Fruit fly (Drosophila melanogaster) whole organism, embryonic: ENCODE results near the gene Paris.

Experiments
- Asciz ChIP-seq: fragments of 200-800 bp; sonication (Bioruptor generic); optimal IDR thresholded peaks from 2 replicates; lab custom pipeline; 2017; ENCODE audit warnings: missing biosample characterization, mild to moderate bottlenecking, missing genetic modification characterization, missing genetic modification reagents
- CG13123 ChIP-seq: fragments of 200-800 bp; sonication (Bioruptor generic); optimal IDR thresholded peaks from 2 replicates; lab custom pipeline; 2016; ENCODE audit warnings: missing biosample characterization, missing genetic modification characterization
- CG15479 ChIP-seq: fragments of 200-800 bp; sonication (Bioruptor generic); optimal IDR thresholded peaks from 3 replicates; lab custom pipeline; 2019; ENCODE audit warnings: missing biosample characterization, mild to moderate bottlenecking, missing genetic modification characterization, moderate library complexity
- CG1603 ChIP-seq: fragments of 200-800 bp; sonication (Bioruptor generic); optimal IDR thresholded peaks from 2 replicates; lab custom pipeline; 2019; ENCODE audit warnings: missing biosample characterization, mild to moderate bottlenecking, missing genetic modification characterization, moderate library complexity
- CG17912 ChIP-seq: fragments of 200-800 bp; sonication (Bioruptor generic); optimal IDR thresholded peaks from 2 replicates; lab custom pipeline; 2018; ENCODE audit warnings: missing biosample characterization, mild to moderate bottlenecking, missing genetic modification characterization
- CG18476 ChIP-seq: fragments of 200-800 bp; sonication (Bioruptor generic); optimal IDR thresholded peaks from 2 replicates; lab custom pipeline; 2016; ENCODE audit warnings: missing biosample characterization, mild to moderate bottlenecking, missing genetic modification characterization
- CG18764 ChIP-seq: fragments of 200-800 bp; sonication (Bioruptor generic); optimal IDR thresholded peaks from 3 replicates; lab custom pipeline; 2016; ENCODE audit warnings: missing biosample characterization, missing genetic modification characterization
- CG2202 ChIP-seq: fragments of 200-800 bp; sonication (Bioruptor generic); optimal IDR thresholded peaks from 2 replicates; lab custom pipeline; 2018; ENCODE audit warnings: missing biosample characterization, mild to moderate bottlenecking, missing genetic modification characterization
- CG30020 ChIP-seq: fragments of 200-800 bp; optimal IDR thresholded peaks from 2 replicates; lab custom pipeline; 2019; ENCODE audit warnings: missing biosample characterization, mild to moderate bottlenecking, missing genetic modification characterization, moderate library complexity
- CG32772 ChIP-seq: fragments of 200-800 bp; sonication (Bioruptor generic); IDR thresholded peaks from 2 replicates; pipeline ENCODE4 v1.3.6; 2022; ENCODE audit warnings: missing biosample characterization, missing genetic modification characterization
- CG34422 ChIP-seq: fragments of 200-800 bp; sonication (Bioruptor generic); IDR thresholded peaks from 3 replicates; pipeline ENCODE4 v1.3.6; 2022; ENCODE audit warnings: missing biosample characterization, missing genetic modification characterization
- CG4328 ChIP-seq: fragments of 200-800 bp; sonication (Bioruptor generic); optimal IDR thresholded peaks from 3 replicates; lab custom pipeline; 2017; ENCODE audit warnings: missing biosample characterization, missing genetic modification reagents, missing genetic modification characterization
- CG4424 ChIP-seq: fragments of 200-800 bp; sonication (Bioruptor generic); optimal IDR thresholded peaks from 3 replicates; lab custom pipeline; 2016; ENCODE audit warnings: missing biosample characterization, missing genetic modification characterization
- CG4854 ChIP-seq: fragments of 200-800 bp; sonication (Bioruptor generic); optimal IDR thresholded peaks from 2 replicates; lab custom pipeline; 2016; ENCODE audit warnings: missing biosample characterization, missing genetic modification characterization, inconsistent platforms
- CG6765 ChIP-seq: fragments of 200-800 bp; sonication (Bioruptor generic); optimal IDR thresholded peaks from 3 replicates; lab custom pipeline; 2017; ENCODE audit warnings: missing biosample characterization, mild to moderate bottlenecking, missing genetic modification characterization
- CG7987 ChIP-seq: fragments of 200-800 bp; sonication (Bioruptor generic); optimal IDR thresholded peaks from 2 replicates; lab custom pipeline; 2018; ENCODE audit warnings: missing biosample characterization, mild to moderate bottlenecking, missing genetic modification characterization, moderate library complexity
- CG9727 ChIP-seq: fragments of 200-800 bp; sonication (Bioruptor generic); optimal IDR thresholded peaks from 3 replicates; lab custom pipeline; 2017; ENCODE audit warnings: missing biosample characterization, mild to moderate bottlenecking, missing genetic modification characterization
- CG9876 ChIP-seq: fragments of 200-800 bp; sonication (Bioruptor generic); optimal IDR thresholded peaks from 2 replicates; lab custom pipeline; 2016; ENCODE audit warnings: missing biosample characterization, missing genetic modification characterization
- D19A ChIP-seq: fragments of 200-800 bp; optimal IDR thresholded peaks from 3 replicates; lab custom pipeline; 2019; ENCODE audit warnings: missing biosample characterization, mild to moderate bottlenecking, missing genetic modification characterization, moderate library complexity
- Fer1 ChIP-seq: fragments of 200-800 bp; sonication (Bioruptor generic); optimal IDR thresholded peaks from 2 replicates; lab custom pipeline; 2017; ENCODE audit warnings: missing biosample characterization, mild to moderate bottlenecking, missing genetic modification characterization
- Fer3 ChIP-seq: fragments of 200-800 bp; sonication (Bioruptor generic); optimal IDR thresholded peaks from 2 replicates; lab custom pipeline; 2018; ENCODE audit warnings: missing biosample characterization, mild to moderate bottlenecking, missing genetic modification characterization, moderate library complexity
- Gsc ChIP-seq: fragments of 200-800 bp; sonication (Bioruptor generic); IDR thresholded peaks from 2 replicates; pipeline ENCODE4 v1.3.6; 2022; ENCODE audit warnings: missing biosample characterization, missing genetic modification characterization
- MESR4 ChIP-seq: fragments of 200-800 bp; sonication (Bioruptor generic); optimal IDR thresholded peaks from 2 replicates; lab custom pipeline; 2018; ENCODE audit warnings: missing biosample characterization, mild to moderate bottlenecking, missing genetic modification characterization, moderate library complexity
- Med ChIP-seq: fragments of 200-800 bp; sonication (Bioruptor generic); peaks from one replicate; lab custom pipeline; 2016; ENCODE audit warnings: missing biosample characterization, missing genetic modification characterization, mild to moderate bottlenecking, inconsistent platforms, moderate library complexity
- Meics ChIP-seq: fragments of 200-800 bp; sonication (Bioruptor generic); optimal IDR thresholded peaks from 2 replicates; lab custom pipeline; 2017; ENCODE audit warnings: missing biosample characterization, mild to moderate bottlenecking, missing genetic modification characterization
- PHDP ChIP-seq: fragments of 200-800 bp; sonication (Bioruptor generic); optimal IDR thresholded peaks from 3 replicates; lab custom pipeline; 2018; ENCODE audit warnings: missing biosample characterization, mild to moderate bottlenecking, missing genetic modification characterization, moderate library complexity
- Side ChIP-seq: fragments of 200-800 bp; sonication (Bioruptor generic); optimal IDR thresholded peaks from 2 replicates; lab custom pipeline; 2016; ENCODE audit warnings: missing biosample characterization, missing genetic modification characterization
- Stat92E ChIP-seq, 3 experiments: fragments of >200 bp in 2 of 3; fragments of 200-800 bp in 1 of 3; sonication (Bioruptor generic) in 1 of 3; optimal IDR thresholded peaks; 2 replicates each; lab custom pipeline; 2017 to 2019; ENCODE audit warnings: missing biosample characterization in 3 of 3, missing genetic modification characterization in 3 of 3, mild to moderate bottlenecking in 1 of 3, moderate library complexity in 1 of 3
- TFAM ChIP-seq: fragments of 200-800 bp; sonication (Bioruptor generic); optimal IDR thresholded peaks from 2 replicates; lab custom pipeline; 2017; ENCODE audit warnings: missing biosample characterization, missing genetic modification characterization, inconsistent platforms
- Vsx1 ChIP-seq: fragments of 200-800 bp; sonication (Bioruptor generic); optimal IDR thresholded peaks from 2 replicates; lab custom pipeline; 2017; ENCODE audit warnings: missing biosample characterization, mild to moderate bottlenecking, missing genetic modification characterization, missing genetic modification reagents
- cad ChIP-seq: fragments of >200 bp; optimal IDR thresholded peaks from 2 replicates; lab custom pipeline; 2017; ENCODE audit warnings: missing biosample characterization, missing genetic modification characterization
- ewg ChIP-seq: fragments of 200-800 bp; sonication (Bioruptor generic); optimal IDR thresholded peaks from 3 replicates; lab custom pipeline; 2017; ENCODE audit warnings: mild to moderate bottlenecking, missing biosample characterization, missing genetic modification reagents, missing genetic modification characterization
- fd96Cb ChIP-seq: fragments of 200-800 bp; sonication (Bioruptor generic); optimal IDR thresholded peaks from 2 replicates; lab custom pipeline; 2018; ENCODE audit warnings: missing biosample characterization, mild to moderate bottlenecking, missing genetic modification characterization, moderate library complexity
- lilli ChIP-seq: fragments of 200-800 bp; sonication (Bioruptor generic); optimal IDR thresholded peaks from 3 replicates; lab custom pipeline; 2016; ENCODE audit warnings: missing biosample characterization, missing genetic modification characterization
- nerfin-2 ChIP-seq: fragments of 200-800 bp; sonication (Bioruptor generic); IDR thresholded peaks from 2 replicates; pipeline ENCODE4 v1.3.6; 2022; ENCODE audit warnings: missing biosample characterization, missing genetic modification characterization; ENCODE audit not compliant: partially characterized antibody
- peb ChIP-seq: fragments of 200-800 bp; sonication (Bioruptor generic); IDR thresholded peaks from 2 replicates; pipeline ENCODE4 v1.3.6; 2022; ENCODE audit warnings: missing biosample characterization, missing genetic modification characterization
- pita ChIP-seq: fragments of 200-800 bp; sonication (Bioruptor generic); optimal IDR thresholded peaks from 2 replicates; lab custom pipeline; 2017; ENCODE audit warnings: missing biosample characterization, mild to moderate bottlenecking, missing genetic modification characterization
- pros ChIP-seq: fragments of 200-800 bp; sonication (Bioruptor generic); optimal IDR thresholded peaks from 3 replicates; lab custom pipeline; 2019; ENCODE audit warnings: missing biosample characterization, mild to moderate bottlenecking, missing genetic modification characterization, moderate library complexity
- repo ChIP-seq: fragments of 200-800 bp; sonication (Bioruptor generic); optimal IDR thresholded peaks from 2 replicates; lab custom pipeline; 2016; ENCODE audit warnings: missing biosample characterization, missing genetic modification characterization
- run ChIP-seq: fragments of 200-800 bp; sonication (Bioruptor generic); optimal IDR thresholded peaks from 3 replicates; lab custom pipeline; 2018; ENCODE audit warnings: missing biosample characterization, mild to moderate bottlenecking, missing genetic modification characterization
- tap ChIP-seq: fragments of 200-800 bp; optimal IDR thresholded peaks from 3 replicates; lab custom pipeline; 2019; ENCODE audit warnings: missing biosample characterization, mild to moderate bottlenecking, missing genetic modification characterization, moderate library complexity
- tgo ChIP-seq: fragments of 200-800 bp; sonication (Bioruptor generic); IDR thresholded peaks from 3 replicates; pipeline ENCODE4 v1.3.6; 2022; ENCODE audit warnings: missing biosample characterization, missing genetic modification characterization
- tin ChIP-seq: fragments of 200-800 bp; sonication (Bioruptor generic); optimal IDR thresholded peaks from 3 replicates; lab custom pipeline; 2016; ENCODE audit warnings: missing biosample characterization, missing genetic modification characterization
- ttk ChIP-seq: fragments of 200-800 bp; sonication (Bioruptor generic); IDR thresholded peaks from 2 replicates; pipeline ENCODE4 v2.1.2; 2022; ENCODE audit warnings: missing biosample characterization, missing genetic modification characterization
- vfl ChIP-seq: fragments of 200-800 bp; sonication (Bioruptor generic); optimal IDR thresholded peaks from 2 replicates; lab custom pipeline; 2016; ENCODE audit warnings: missing biosample characterization, missing genetic modification characterization
- yki ChIP-seq: fragments of >200 bp; optimal IDR thresholded peaks from 3 replicates; lab custom pipeline; 2018
- zen2 ChIP-seq: fragments of 200-800 bp; sonication (Bioruptor generic); IDR thresholded peaks from 3 replicates; pipeline ENCODE4 v1.3.6; 2022; ENCODE audit warnings: missing biosample characterization, missing genetic modification characterization; ENCODE audit not compliant: partially characterized antibody
- zfh2 ChIP-seq: fragments of 200-800 bp; sonication (Bioruptor generic); optimal IDR thresholded peaks from 2 replicates; lab custom pipeline; 2016; ENCODE audit warnings: missing biosample characterization, missing genetic modification characterization

Gene Paris

DNA sequence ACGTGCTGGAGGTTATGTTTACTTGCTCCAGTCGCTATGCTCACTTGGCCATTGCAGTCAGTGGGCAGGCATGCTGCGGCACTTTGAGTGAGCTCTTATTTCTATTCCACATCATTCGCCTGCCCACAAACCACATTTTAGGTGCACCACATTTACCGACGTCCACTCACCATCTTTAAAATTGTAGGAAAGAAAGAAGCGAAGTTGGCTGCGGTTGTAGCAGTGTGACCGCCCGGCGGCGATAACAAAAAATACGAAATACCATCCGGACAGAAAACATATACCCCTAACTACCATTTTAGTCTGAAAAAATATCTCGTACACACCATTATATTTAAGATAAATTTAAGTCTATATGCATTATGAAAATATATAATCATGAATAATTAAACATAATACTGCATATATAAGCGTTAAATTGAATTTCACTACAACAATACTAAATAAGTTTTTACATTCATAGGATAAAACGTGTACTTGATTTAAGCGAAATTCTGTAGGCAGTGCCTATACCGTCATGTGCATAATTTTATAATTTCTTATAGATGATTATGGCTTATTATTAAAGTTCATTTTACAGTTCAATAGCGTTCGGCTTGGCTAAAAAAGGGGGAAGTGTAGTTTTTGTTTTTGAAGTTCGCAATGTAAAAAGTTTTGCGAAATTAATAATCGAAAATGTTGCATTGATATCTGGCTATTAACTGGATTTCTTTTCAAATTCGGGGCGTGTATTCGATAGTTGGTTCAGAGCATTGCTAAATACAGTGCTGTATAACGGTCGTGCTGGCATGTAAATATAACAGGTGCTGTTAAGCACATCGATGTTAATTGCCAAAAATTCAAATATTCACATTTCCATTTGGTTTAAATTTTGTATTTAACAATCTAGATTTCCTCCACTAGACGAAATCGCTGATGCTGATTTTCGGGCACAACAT, 5.0 kb upstream of the Paris start, which contains the start of gene RpL27A (continued):
- TF ChIP-seq nerfin-2 (GFP tag; lab: Robert Waterston, UW) (no peak; the same call in 1 of the 2 replicates), MESR4 (GFP tag; lab: Kevin White, UChicago) (peak; percentile 100), tap (peak; percentile 32), CG17912 (peak; percentile 94), cad (no peak), CG9876 (GFP tag; lab: Kevin White, UChicago) (peak; percentile 77), vfl (GFP tag; lab: Kevin White, UChicago) (peak; percentile 45), Gsc (GFP tag; lab: Robert Waterston, UW) (no peak), run (tag; lab: Kevin White, UChicago) (peak; percentile 32), peb (peak; percentile 59), CG9727 (GFP tag; lab: Kevin White, UChicago) (peak; percentile 86), Fer3 (tag; lab: Kevin White, UChicago) (peak; percentile 72), CG13123 (GFP tag; lab: Kevin White, UChicago) (peak; percentile 99), ewg (GFP tag; lab: Kevin White, UChicago) (peak; percentile 69), CG4854 (peak; percentile 61), repo (GFP tag; lab: Kevin White, UChicago) (peak; percentile 61), CG4424 (GFP tag; lab: Kevin White, UChicago) (peak; percentile 69), TFAM (peak; percentile 17), fd96Cb (tag; lab: Kevin White, UChicago) (peak; percentile 38), Vsx1 (GFP tag; lab: Kevin White, UChicago) (peak; percentile 74), Side (GFP tag; lab: Kevin White, UChicago) (peak; percentile 78), Stat92E (GFP tag; optimal IDR thresholded peaks at IDR 0.05; lab: Kevin White, UChicago) (peak in 1 of 3 experiments; percentile 46), lilli (GFP tag; lab: Kevin White, UChicago) (peak; percentile 60), CG7987 (GFP tag; lab: Kevin White, UChicago) (peak; percentile 96), zen2 (GFP tag; lab: Robert Waterston, UW) (no peak), Med (GFP tag; lab: Kevin White, UChicago) (peak; percentile 98), CG2202 (tag; lab: Kevin White, UChicago) (peak; percentile 77), D19A (peak; percentile 65), Meics (GFP tag; lab: Kevin White, UChicago) (peak; percentile 87), CG18476 (peak; percentile 17), pros (GFP tag; lab: Kevin White, UChicago) (peak; percentile 16), CG34422 (peak; percentile 81; the same call in 2 of the 3 replicates), pita (GFP tag; lab: Kevin White, UChicago) (peak; percentile 70), ttk (GFP tag; lab: Robert Waterston, UW) (peak; percentile 80), yki (no peak), tgo (peak; percentile 69), zfh2 (GFP tag; lab: Kevin White, UChicago) (peak; percentile 32), CG30020 (tag; lab: Kevin White, UChicago) (peak; percentile 94), CG15479 (no peak), Fer1 (GFP tag; lab: Kevin White, UChicago) (peak; percentile 81), CG18764 (peak; percentile 62), CG4328 (GFP tag; lab: Kevin White, UChicago) (peak; percentile 77), CG1603 (peak; percentile 87), CG32772 (peak; percentile 61), CG6765 (GFP tag; lab: Kevin White, UChicago) (peak; percentile 84), PHDP (tag; lab: Kevin White, UChicago) (peak; percentile 81), Asciz (GFP tag; lab: Kevin White, UChicago) (peak; percentile 79), tin (GFP tag; lab: Kevin White, UChicago) (peak; percentile 59)
